Fruit fly (Drosophila melanogaster): Measurements from ENCODE around the gene CG10357.

Gene CG10357

DNA sequence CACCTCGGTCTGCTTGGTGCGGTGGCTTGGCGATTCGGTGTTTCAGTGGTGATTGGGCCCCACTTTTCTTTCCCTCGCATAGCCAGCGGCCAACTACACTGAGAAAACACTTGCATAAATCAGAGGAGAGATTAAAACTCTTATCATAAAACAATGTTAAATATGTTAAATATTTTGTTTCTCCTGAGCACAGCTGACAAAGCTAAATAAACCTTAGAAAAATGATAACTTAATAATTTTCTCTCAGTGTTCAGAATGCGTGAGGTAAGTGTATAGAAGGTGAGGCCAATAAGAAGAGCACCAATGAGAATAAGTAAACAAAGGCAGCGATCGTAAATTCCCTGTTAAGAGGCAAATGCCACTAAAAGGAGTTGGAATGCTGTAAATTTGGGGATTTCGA lies 2.1 kb downstream of the CG10357 start (continued):
- TF ChIP-seq Lhr (GFP tag; optimal IDR thresholded peaks at IDR 0.05) (peak; percentile 62), tup (GFP tag; optimal IDR thresholded peaks at IDR 0.05) (peak; percentile 80), vnd (GFP tag; IDR thresholded peaks at IDR 0.05; ENCODE audit: partially characterized antibody) (no peak), Atf-2 (GFP tag; optimal IDR thresholded peaks at IDR 0.05) (peak; percentile 80), luna (GFP tag; optimal IDR thresholded peaks at IDR 0.05) (no peak), HmgZ (tag; optimal IDR thresholded peaks at IDR 0.05) (peak; percentile 64), CG16863 (GFP tag; optimal IDR thresholded peaks at IDR 0.05) (peak; percentile 80), CG3163 (GFP tag; optimal IDR thresholded peaks at IDR 0.05) (peak; percentile 46), CG16815 (GFP tag; optimal IDR thresholded peaks at IDR 0.05) (peak; percentile 89), Nf-YB (GFP tag; optimal IDR thresholded peaks at IDR 0.05) (peak; percentile 86), CG9609 (GFP tag; optimal IDR thresholded peaks at IDR 0.05) (peak; percentile 80), dati (GFP tag; IDR thresholded peaks at IDR 0.05) (peak; percentile 47; the same call in 1 of the 2 replicates), phol (tag; optimal IDR thresholded peaks at IDR 0.05) (peak; percentile 80), CG7839 (tag; optimal IDR thresholded peaks at IDR 0.05) (peak; percentile 87), ind (GFP tag; optimal IDR thresholded peaks at IDR 0.05) (peak; percentile 57), CG6813 (GFP tag; optimal IDR thresholded peaks at IDR 0.05) (peak; percentile 65), CG9437 (GFP tag; optimal IDR thresholded peaks at IDR 0.05) (peak; percentile 40), chinmo (GFP tag; IDR thresholded peaks at IDR 0.05; ENCODE audit: partially characterized antibody) (no peak), Six4 (GFP tag; optimal IDR thresholded peaks at IDR 0.05) (peak; percentile 71), CG6254 (GFP tag; optimal IDR thresholded peaks at IDR 0.05) (peak; percentile 74), CG6175 (GFP tag; IDR thresholded peaks at IDR 0.05) (no peak), dpn (GFP tag; optimal IDR thresholded peaks at IDR 0.05) (peak; percentile 68 to 83), CrebB (tag; optimal IDR thresholded peaks at IDR 0.05) (peak; percentile 7), CG8290 (GFP tag; optimal IDR thresholded peaks at IDR 0.05) (peak; percentile 72), CG8290 (tag; optimal IDR thresholded peaks at IDR 0.05) (peak; percentile 21 to 50), ftz-f1 (GFP tag; optimal IDR thresholded peaks at IDR 0.05) (no peak), Kr (GFP tag; optimal IDR thresholded peaks at IDR 0.05) (no peak), knrl (GFP tag; IDR thresholded peaks at IDR 0.05; ENCODE audit: partially characterized antibody) (no peak), Med (GFP tag) (peak; percentile 95), CG17385 (GFP tag; optimal IDR thresholded peaks at IDR 0.05) (peak; percentile 71), CG32767 (GFP tag; IDR thresholded peaks at IDR 0.05) (peak; percentile 34; the same call in 1 of the 2 replicates), CG13296 (GFP tag; optimal IDR thresholded peaks at IDR 0.05) (no peak), ham (GFP tag; IDR thresholded peaks at IDR 0.05) (no peak), amos (GFP tag; IDR thresholded peaks at IDR 0.05; ENCODE audit: partially characterized antibody) (no peak), Fer2 (tag; optimal IDR thresholded peaks at IDR 0.05) (no peak), fu2 (GFP tag; optimal IDR thresholded peaks at IDR 0.05) (peak; percentile 40), chn (GFP tag; optimal IDR thresholded peaks at IDR 0.05) (peak; percentile 88), tio (GFP tag; optimal IDR thresholded peaks at IDR 0.05) (peak; percentile 78), pan (optimal IDR thresholded peaks at IDR 0.05) (no peak), pan (GFP tag; optimal IDR thresholded peaks at IDR 0.05 in 1 of 2, IDR thresholded peaks at IDR 0.05 in 1 of 2) (peak in 1 of 2 experiments; percentile 65), HLHmδ (GFP tag; optimal IDR thresholded peaks at IDR 0.05) (no peak), CG17361 (GFP tag; IDR thresholded peaks at IDR 0.05) (peak; percentile 71), Sox100B (GFP tag; optimal IDR thresholded peaks at IDR 0.05) (peak; percentile 54), CG18619 (GFP tag; optimal IDR thresholded peaks at IDR 0.05) (peak; percentile 59), bcd (GFP tag; optimal IDR thresholded peaks at IDR 0.05) (peak; percentile 75), Abd-B (GFP tag; optimal IDR thresholded peaks at IDR 0.05) (peak; percentile 72), cas (GFP tag; IDR thresholded peaks at IDR 0.05) (no peak), eyg (GFP tag; optimal IDR thresholded peaks at IDR 0.05) (peak; percentile 26), pzg (GFP tag; optimal IDR thresholded peaks at IDR 0.05) (no peak), CG31441 (GFP tag; IDR thresholded peaks at IDR 0.05) (peak; percentile 75), shn (GFP tag; optimal IDR thresholded peaks at IDR 0.05) (peak; percentile 62)

Data from whole organism, embryonic.